Worm (Caenorhabditis elegans) whole organism, early embryonic: ENCODE data around the gene srj-24.

Experiments used
- B0310.2 ChIP-seq: sonication (generic microtip); optimal IDR thresholded peaks from 2 replicates; lab custom pipeline; 2016; ENCODE audit warnings: mild to moderate bottlenecking, missing genetic modification characterization, missing compliant biosample characterization
- F13C5.2 ChIP-seq: sonication (generic microtip); optimal IDR thresholded peaks from 2 replicates; lab custom pipeline; 2017; ENCODE audit warnings: mild to moderate bottlenecking, missing genetic modification characterization, inconsistent platforms, missing compliant biosample characterization
- aly-1 ChIP-seq: sonication (generic microtip); optimal IDR thresholded peaks from 2 replicates; lab custom pipeline; 2016; ENCODE audit warnings: missing genetic modification characterization, missing compliant biosample characterization
- ama-1 ChIP-seq: fragments of 150-350 bp; optimal IDR thresholded peaks from 2 replicates; lab custom pipeline; 2014
- ceh-13 ChIP-seq: fragments of 200-800 bp; sonication (Bioruptor generic); optimal IDR thresholded peaks from 2 replicates; lab custom pipeline; 2018; ENCODE audit warnings: mild to moderate bottlenecking, missing genetic modification characterization, missing compliant biosample characterization
- ceh-36 ChIP-seq: sonication (generic microtip); optimal IDR thresholded peaks from 2 replicates; lab custom pipeline; 2016; ENCODE audit warnings: missing genetic modification characterization, inconsistent platforms, missing compliant biosample characterization
- ets-7 ChIP-seq: sonication (generic microtip); optimal IDR thresholded peaks from 2 replicates; lab custom pipeline; 2016; ENCODE audit warnings: missing genotype, missing genetic modification characterization, missing compliant biosample characterization
- flt-1 ChIP-seq: fragments of 200-800 bp; sonication (Bioruptor generic); IDR thresholded peaks from 2 replicates; pipeline ENCODE4 v1.3.6; 2022; ENCODE audit warnings: missing genetic modification characterization, missing compliant biosample characterization
- hmbx-1 ChIP-seq: sonication (generic microtip); optimal IDR thresholded peaks from 2 replicates; lab custom pipeline; 2016; ENCODE audit warnings: mild to moderate bottlenecking, missing genetic modification characterization, missing compliant biosample characterization
- hmg-4 ChIP-seq: fragments of 200-800 bp; sonication (Bioruptor generic); optimal IDR thresholded peaks from 2 replicates; lab custom pipeline; 2018; ENCODE audit warnings: mild to moderate bottlenecking, missing genetic modification characterization, missing compliant biosample characterization
- hnd-1 ChIP-seq: sonication (generic microtip); optimal IDR thresholded peaks from 2 replicates; lab custom pipeline; 2016; ENCODE audit warnings: missing genetic modification characterization, missing compliant biosample characterization
- pes-1 ChIP-seq: fragments of 200-800 bp; sonication (Bioruptor generic); IDR thresholded peaks from 2 replicates; pipeline ENCODE4 v1.3.6; 2022; ENCODE audit warnings: missing genetic modification reagents, missing genetic modification characterization, missing compliant biosample characterization
- scrt-1 ChIP-seq: fragments of 200-800 bp; sonication (Bioruptor generic); IDR thresholded peaks from 2 replicates; pipeline ENCODE4 v1.3.6; 2022; ENCODE audit warnings: missing genetic modification characterization, missing compliant biosample characterization
- sea-1 ChIP-seq: fragments of 200-800 bp; sonication (Bioruptor generic); conservative IDR thresholded peaks from 2 replicates; pipeline ENCODE4 v1.3.6; 2022; ENCODE audit warnings: missing genetic modification characterization, missing compliant biosample characterization
- tbx-11 ChIP-seq: fragments of 200-800 bp; sonication (Bioruptor generic); IDR thresholded peaks from 2 replicates; pipeline ENCODE4 v1.3.6; 2022; ENCODE audit warnings: missing genetic modification characterization, missing compliant biosample characterization
- tbx-37 ChIP-seq: fragments of 200-800 bp; sonication (Bioruptor generic); conservative IDR thresholded peaks from 2 replicates; pipeline ENCODE4 v1.3.6; 2022; ENCODE audit warnings: missing genetic modification reagents, missing genetic modification characterization, missing compliant biosample characterization
- tra-4 ChIP-seq: sonication (generic microtip); optimal IDR thresholded peaks from 2 replicates; lab custom pipeline; 2017; ENCODE audit warnings: missing genetic modification characterization, missing compliant biosample characterization

Gene srj-24

ce11 chrV:692720-693422 lies 45.8 kb downstream of the srj-24 start, which contains the start of gene srx-4:
Gene srx-4 (minus strand): TSS chrV:692770.
- TF ChIP-seq sea-1 (GFP tag; lab: Robert Waterston, UW), result no peak

- TF ChIP-seq ceh-36 (tag; lab: Kevin White, UChicago) (no peak), tra-4 (tag; lab: Kevin White, UChicago) (no peak), scrt-1 (GFP tag; lab: Robert Waterston, UW) (no peak), F13C5.2 (tag; lab: Kevin White, UChicago) (no peak), B0310.2 (no peak), ama-1 (no peak), sea-1 (GFP tag; lab: Robert Waterston, UW) (no peak), ets-7 (tag; lab: Kevin White, UChicago) (no peak), hmg-4 (GFP tag; lab: Kevin White, UChicago) (no peak), tbx-11 (GFP tag; lab: Robert Waterston, UW) (no peak), hnd-1 (tag; lab: Kevin White, UChicago) (no peak), tbx-37 (no peak), hmbx-1 (tag; lab: Kevin White, UChicago) (no peak), pes-1 (GFP tag; lab: Robert Waterston, UW) (no peak), ceh-13 (GFP tag; lab: Kevin White, UChicago) (no peak), aly-1 (tag; lab: Kevin White, UChicago) (no peak), flt-1 (GFP tag; lab: Robert Waterston, UW) (no peak)
Measured at ce11 chrV:689538-689937, 49.1 kb downstream of the srj-24 start.

DNA sequence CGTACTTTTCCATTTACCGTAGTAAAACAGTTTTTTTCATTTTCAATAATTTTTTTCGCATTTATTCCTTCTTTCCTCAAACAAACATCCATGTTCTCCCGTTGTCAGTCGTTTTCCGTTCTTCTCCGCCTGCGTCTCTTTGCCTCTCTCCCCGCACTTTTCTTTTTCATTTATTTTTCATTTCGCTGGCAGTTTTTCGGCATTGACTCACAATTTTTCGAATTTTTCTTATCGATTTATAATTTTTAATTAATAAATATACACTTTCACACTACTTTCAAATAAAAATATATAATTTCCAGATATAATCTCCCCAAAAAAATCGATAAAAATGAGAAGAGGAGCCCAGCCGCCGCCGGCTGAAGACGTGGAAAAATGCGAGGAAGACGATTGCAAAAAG lies 51.3 kb downstream of the srj-24 start, which contains the start of gene H25P19.1:
H25P19.1 (plus strand) TSS at position 301 of the 400 bp plus-strand sequence.
- no peak for TF ChIP-seq hmg-4 (GFP tag; lab: Kevin White, UChicago)
- TF ChIP-seq hmbx-1 (tag; lab: Kevin White, UChicago), result no peak
- no peak for TF ChIP-seq ama-1
- no peak for TF ChIP-seq aly-1 (tag; lab: Kevin White, UChicago)
- TF ChIP-seq ceh-13 (GFP tag; lab: Kevin White, UChicago), result no peak
- no peak for TF ChIP-seq pes-1 (GFP tag; lab: Robert Waterston, UW)
- no peak for TF ChIP-seq flt-1 (GFP tag; lab: Robert Waterston, UW)
- TF ChIP-seq tbx-37, result no peak
- no peak for TF ChIP-seq ets-7 (tag; lab: Kevin White, UChicago)
- TF ChIP-seq hnd-1 (tag; lab: Kevin White, UChicago), result no peak
